Fruit fly (Drosophila melanogaster) whole organism, pupa: ENCODE results near the gene Amun.

Experiments used
- CG13204 ChIP-seq: fragments of 200-800 bp; sonication (Bioruptor generic); optimal IDR thresholded peaks from 2 replicates; lab custom pipeline; 2018; ENCODE audit warnings: missing biosample characterization, mild to moderate bottlenecking, missing genetic modification characterization, moderate library complexity
- CG15710 ChIP-seq: fragments of 200-800 bp; sonication (Bioruptor generic); optimal IDR thresholded peaks from 2 replicates; lab custom pipeline; 2018; ENCODE audit warnings: missing biosample characterization, mild to moderate bottlenecking, missing genetic modification characterization, moderate library complexity
- CG8159 ChIP-seq: fragments of 200-800 bp; sonication (Bioruptor generic); optimal IDR thresholded peaks from 3 replicates; lab custom pipeline; 2018; ENCODE audit warnings: missing biosample characterization, mild to moderate bottlenecking, missing genetic modification characterization, moderate library complexity
- CG9948 ChIP-seq: fragments of 200-800 bp; sonication (Bioruptor generic); optimal IDR thresholded peaks from 2 replicates; lab custom pipeline; 2018; ENCODE audit warnings: missing biosample characterization, mild to moderate bottlenecking, missing genetic modification characterization, moderate library complexity
- EcR ChIP-seq: fragments of 200-800 bp; sonication (Bioruptor generic); optimal IDR thresholded peaks from 3 replicates; lab custom pipeline; 2019; ENCODE audit warnings: missing biosample characterization, missing genetic modification characterization, mild to moderate bottlenecking, moderate library complexity, missing genetic modification reagents
- Snoo ChIP-seq: fragments of 200-800 bp; sonication (Bioruptor generic); optimal IDR thresholded peaks from 3 replicates; lab custom pipeline; 2017; ENCODE audit warnings: missing biosample characterization, mild to moderate bottlenecking, missing genetic modification characterization, inconsistent platforms
- rn ChIP-seq: fragments of 200-800 bp; sonication (Bioruptor generic); IDR thresholded peaks from 2 replicates; pipeline ENCODE4 v1.3.6; 2022; ENCODE audit warnings: missing biosample characterization, missing genetic modification characterization

dm6 chrX:11683480-11683879, 31.9 kb downstream of the Amun start:
- TF ChIP-seq CG9948 (tag; lab: Kevin White, UChicago), result no peak
- TF ChIP-seq CG8159 (tag; lab: Kevin White, UChicago), result no peak
- TF ChIP-seq CG15710 (tag; lab: Kevin White, UChicago), result no peak
- peak; percentile 46 for TF ChIP-seq Snoo (tag; lab: Kevin White, UChicago)
- peak; percentile 45 for TF ChIP-seq EcR (GFP tag; lab: Kevin White, UChicago)
- no peak for TF ChIP-seq rn
- peak; percentile 97 for TF ChIP-seq CG13204 (GFP tag; lab: Kevin White, UChicago)
